Worm (Caenorhabditis elegans) whole organism, midembryonic: ENCODE measurements around the gene srv-9.

Experiments used
- T22C8.4 ChIP-seq: fragments of 200-800 bp; sonication (Bioruptor generic); IDR thresholded peaks from 2 replicates; pipeline ENCODE4 v1.3.6; 2022; ENCODE audit warnings: missing genetic modification characterization, missing compliant biosample characterization
- cog-1 ChIP-seq: sonication (generic microtip); optimal IDR thresholded peaks from 2 replicates; lab custom pipeline; 2016; ENCODE audit warnings: missing genetic modification characterization, missing compliant biosample characterization
- flt-1 ChIP-seq: fragments of 200-800 bp; sonication (Bioruptor generic); IDR thresholded peaks from 2 replicates; pipeline ENCODE4 v1.3.6; 2022; ENCODE audit warnings: missing genetic modification characterization, missing compliant biosample characterization
- klf-2 ChIP-seq: fragments of 200-800 bp; sonication (Bioruptor generic); conservative IDR thresholded peaks from 2 replicates; pipeline ENCODE4 v1.3.6; 2022; ENCODE audit warnings: missing genetic modification reagents, missing genetic modification characterization, missing compliant biosample characterization
- med-1 ChIP-seq: sonication (generic microtip); optimal IDR thresholded peaks from 2 replicates; lab custom pipeline; 2017; ENCODE audit warnings: missing genetic modification characterization, mild to moderate bottlenecking, missing compliant biosample characterization, antibody characterized with exemption, missing genetic modification reagents; ENCODE audit not compliant: insufficient read depth
- ref-1 ChIP-seq: fragments of 200-800 bp; sonication (Bioruptor generic); conservative IDR thresholded peaks from 2 replicates; pipeline ENCODE4 v1.3.6; 2022; ENCODE audit warnings: missing genetic modification reagents, missing genetic modification characterization, missing compliant biosample characterization
- tab-1 ChIP-seq: fragments of 200-800 bp; sonication (Bioruptor generic); IDR thresholded peaks from 2 replicates; pipeline ENCODE4 v1.3.6; 2022; ENCODE audit warnings: missing genetic modification characterization, missing compliant biosample characterization
- ztf-23 ChIP-seq: fragments of 200-800 bp; sonication (Bioruptor generic); IDR thresholded peaks from 2 replicates; pipeline ENCODE4 v1.3.6; 2022; ENCODE audit warnings: missing genetic modification reagents, missing genetic modification characterization, missing compliant biosample characterization
- ztf-29 ChIP-seq: fragments of 200-800 bp; sonication (Bioruptor generic); IDR thresholded peaks from 2 replicates; pipeline ENCODE4 v1.3.6; 2022; ENCODE audit warnings: missing genetic modification reagents, missing genetic modification characterization, missing compliant biosample characterization

Gene srv-9

DNA sequence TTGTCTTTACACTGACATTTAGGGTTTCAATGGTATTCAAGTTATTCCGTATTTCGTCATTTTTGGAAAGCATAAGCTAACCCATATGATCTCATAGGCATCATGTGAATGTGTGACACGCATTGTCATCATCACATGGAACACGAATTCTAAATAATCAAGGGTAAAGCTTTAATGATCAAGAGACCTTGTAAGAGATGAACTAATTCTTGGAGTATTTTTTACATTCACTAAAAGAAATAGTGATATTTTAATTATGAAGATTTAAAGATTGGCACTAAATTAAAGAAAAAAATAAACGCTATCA is 11.0 kb downstream of the srv-9 start:
- TF ChIP-seq ztf-23 (GFP tag; lab: Robert Waterston, UW): no peak
- no peak for TF ChIP-seq flt-1
- TF ChIP-seq cog-1 (tag; lab: Kevin White, UChicago): no peak
- no peak for TF ChIP-seq ref-1
- TF ChIP-seq T22C8.4 (GFP tag; lab: Robert Waterston, UW): no peak
- no peak for TF ChIP-seq tab-1 (GFP tag; lab: Robert Waterston, UW)
- TF ChIP-seq med-1: no peak
- no peak for TF ChIP-seq ztf-29 (GFP tag; lab: Robert Waterston, UW)
- no peak for TF ChIP-seq klf-2

DNA sequence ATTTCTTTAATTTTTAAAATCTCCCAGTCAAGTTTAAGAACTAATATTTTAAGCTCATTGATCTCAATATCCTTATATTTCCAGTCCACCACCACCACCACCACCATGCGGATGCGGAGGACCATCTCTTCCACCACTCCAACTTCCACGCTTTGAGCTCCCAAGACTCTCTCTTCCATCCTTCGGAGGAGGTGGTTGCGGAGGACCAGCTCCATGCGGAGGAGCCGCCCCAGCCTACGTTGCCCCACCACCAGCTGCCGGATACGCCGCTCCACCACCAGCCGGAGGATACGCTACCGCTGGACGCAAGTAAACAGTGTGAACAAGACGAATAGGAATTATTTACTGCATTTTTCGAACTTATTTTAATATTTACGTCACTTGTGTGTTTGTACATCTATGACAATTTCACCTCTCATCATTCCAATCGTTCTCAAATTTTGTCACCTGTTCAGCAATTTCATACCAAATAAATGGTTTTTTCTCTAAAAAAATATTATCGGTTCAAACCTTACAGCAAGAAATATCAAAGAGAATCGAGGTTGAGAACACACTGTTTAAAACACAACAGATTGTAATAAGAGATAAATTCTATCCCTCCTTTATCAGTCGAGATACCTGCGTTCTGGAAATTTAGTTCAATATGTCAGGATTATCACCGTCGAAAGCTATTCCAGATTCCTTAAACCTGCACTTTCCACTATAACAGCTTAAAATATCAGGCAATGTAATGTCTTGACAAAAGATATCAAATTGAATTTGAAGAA is 11.5 kb downstream of the srv-9 start:
- TF ChIP-seq klf-2: no peak
- no peak for TF ChIP-seq tab-1 (GFP tag; lab: Robert Waterston, UW)
- no peak for TF ChIP-seq flt-1

DNA sequence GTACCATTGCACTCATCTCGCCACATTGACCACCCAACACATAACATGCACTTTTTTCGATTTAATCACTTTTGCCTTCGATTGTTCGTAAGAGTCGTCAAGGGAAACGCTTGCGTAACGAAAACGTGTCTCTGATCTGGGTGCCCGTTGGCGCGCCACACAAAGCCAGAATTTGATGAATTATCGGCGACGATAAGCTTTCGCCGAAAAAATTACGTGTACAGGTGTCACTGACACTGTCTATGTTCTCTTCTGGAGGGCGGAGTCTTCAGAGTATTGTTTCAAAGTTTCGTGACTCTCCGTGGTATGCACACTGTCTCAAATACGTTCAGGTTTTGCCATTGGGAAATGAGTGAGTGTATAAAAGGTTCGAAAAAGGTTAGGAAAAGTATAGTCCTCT is 12.3 kb downstream of the srv-9 start, which contains the start of gene F53F1.4:
TSS of gene F53F1.4 (plus strand) at position 390 of the 400 bp plus-strand sequence.
- TF ChIP-seq ztf-29 (GFP tag; lab: Robert Waterston, UW) (no peak), klf-2 (no peak), ztf-23 (GFP tag; lab: Robert Waterston, UW) (no peak), ref-1 (no peak), T22C8.4 (GFP tag; lab: Robert Waterston, UW) (no peak), cog-1 (tag; lab: Kevin White, UChicago) (no peak), tab-1 (GFP tag; lab: Robert Waterston, UW) (no peak), flt-1 (no peak), med-1 (no peak)

DNA sequence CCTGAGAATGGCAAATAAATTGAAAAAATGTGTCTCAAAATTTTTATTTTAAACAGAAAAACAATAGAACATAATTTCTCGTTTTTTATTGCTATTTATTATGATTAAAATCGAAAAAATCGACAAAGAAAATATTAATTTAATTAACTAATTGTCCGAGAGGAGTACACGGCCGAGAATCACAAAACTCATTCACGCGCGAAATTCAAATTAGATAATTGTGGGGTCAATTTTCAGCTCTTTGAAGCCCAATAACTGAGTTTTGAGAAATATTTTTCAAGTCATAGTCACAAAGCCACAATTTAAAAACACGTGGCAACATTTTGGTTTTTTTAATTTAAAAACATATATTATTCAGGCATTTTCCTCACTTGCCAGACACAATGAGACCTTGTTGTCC is 13.9 kb downstream of the srv-9 start:
- TF ChIP-seq ref-1: no peak
- no peak for TF ChIP-seq med-1
- no peak for TF ChIP-seq ztf-23 (GFP tag; lab: Robert Waterston, UW)
- no peak for TF ChIP-seq klf-2
- TF ChIP-seq tab-1 (GFP tag; lab: Robert Waterston, UW): no peak
- TF ChIP-seq flt-1: no peak
- TF ChIP-seq cog-1 (tag; lab: Kevin White, UChicago): no peak
- no peak for TF ChIP-seq ztf-29 (GFP tag; lab: Robert Waterston, UW)
- TF ChIP-seq T22C8.4 (GFP tag; lab: Robert Waterston, UW): no peak

DNA sequence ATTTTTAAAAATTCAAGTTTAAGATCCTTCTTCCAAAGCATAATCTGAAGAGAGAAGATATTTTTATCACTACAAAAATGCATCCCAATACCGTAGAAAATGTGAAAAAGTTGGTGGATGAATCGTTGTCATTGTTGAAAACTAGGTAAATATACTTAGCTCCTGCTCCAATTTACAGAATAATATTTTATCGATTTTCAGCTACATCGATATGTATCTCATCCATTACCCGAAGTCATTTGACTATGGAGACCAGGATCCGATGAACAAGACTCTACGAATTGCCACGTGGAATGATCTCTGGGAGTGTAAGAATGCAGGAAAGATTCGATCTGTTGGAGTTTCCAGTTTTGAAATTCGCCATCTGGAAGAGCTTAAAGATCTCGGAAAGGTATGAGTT is 14.5 kb downstream of the srv-9 start:
- no peak for TF ChIP-seq med-1
- no peak for TF ChIP-seq ref-1
- no peak for TF ChIP-seq T22C8.4 (GFP tag; lab: Robert Waterston, UW)
- TF ChIP-seq klf-2: no peak
- TF ChIP-seq ztf-29 (GFP tag; lab: Robert Waterston, UW): no peak

ce11 chrV:13407913-13408312 is 15.0 kb downstream of the srv-9 start, which contains the start of gene F53F1.3:
TSS of gene F53F1.3 (plus strand) at chrV:13408242.
- TF ChIP-seq ref-1 (no peak), tab-1 (GFP tag; lab: Robert Waterston, UW) (no peak), cog-1 (tag; lab: Kevin White, UChicago) (no peak), ztf-23 (GFP tag; lab: Robert Waterston, UW) (no peak), T22C8.4 (GFP tag; lab: Robert Waterston, UW) (no peak), med-1 (no peak), ztf-29 (GFP tag; lab: Robert Waterston, UW) (no peak), flt-1 (no peak), klf-2 (no peak)

DNA sequence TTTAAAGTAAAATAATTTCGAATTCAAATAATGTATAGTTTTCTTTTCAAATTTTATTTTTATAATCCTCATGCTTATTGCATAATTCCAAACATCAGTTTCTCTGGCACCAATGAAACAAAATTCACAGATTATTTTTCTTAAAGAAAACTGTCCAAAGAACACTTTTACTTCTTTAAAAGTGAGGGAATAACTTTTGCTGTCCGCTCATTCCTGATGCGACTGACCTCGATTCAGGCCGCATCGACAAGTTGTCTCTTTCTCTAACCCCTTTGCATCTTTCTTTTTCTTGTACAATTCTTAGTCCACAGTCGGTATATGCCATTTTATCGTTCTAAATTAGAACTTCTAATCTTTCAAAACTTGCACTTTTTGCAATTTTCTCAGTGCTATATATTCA is 16.4 kb downstream of the srv-9 start, which contains the start of gene F53F1.2:
TSS of gene F53F1.2 (plus strand) at position 306 of the 400 bp plus-strand sequence.
- TF ChIP-seq med-1 (no peak), klf-2 (no peak), tab-1 (GFP tag; lab: Robert Waterston, UW) (no peak), ztf-23 (GFP tag; lab: Robert Waterston, UW) (no peak), cog-1 (tag; lab: Kevin White, UChicago) (no peak), ztf-29 (GFP tag; lab: Robert Waterston, UW) (no peak), T22C8.4 (GFP tag; lab: Robert Waterston, UW) (no peak), flt-1 (no peak), ref-1 (no peak)

- no peak for TF ChIP-seq med-1
These were observed 16.9 kb downstream of the srv-9 start, which contains the start of gene cutl-1 for ce11 chrV:13406032-13406431. TSS of gene cutl-1 (minus strand) at chrV:13406114.

ce11 chrV:13402524-13402923 is 20.4 kb downstream of the srv-9 start:
- TF ChIP-seq ztf-23 (GFP tag; lab: Robert Waterston, UW) (no peak), med-1 (no peak), klf-2 (no peak), ztf-29 (GFP tag; lab: Robert Waterston, UW) (no peak), ref-1 (no peak), cog-1 (tag; lab: Kevin White, UChicago) (no peak), tab-1 (GFP tag; lab: Robert Waterston, UW) (no peak), T22C8.4 (GFP tag; lab: Robert Waterston, UW) (no peak), flt-1 (no peak)

ce11 chrV:13401669-13402068 is 21.3 kb downstream of the srv-9 start:
- no peak for TF ChIP-seq med-1
- TF ChIP-seq ref-1: no peak
- TF ChIP-seq tab-1 (GFP tag; lab: Robert Waterston, UW): no peak
- TF ChIP-seq klf-2: no peak
- no peak for TF ChIP-seq ztf-29 (GFP tag; lab: Robert Waterston, UW)
- TF ChIP-seq T22C8.4 (GFP tag; lab: Robert Waterston, UW): no peak
- TF ChIP-seq ztf-23 (GFP tag; lab: Robert Waterston, UW): no peak
- TF ChIP-seq flt-1: no peak
- TF ChIP-seq cog-1 (tag; lab: Kevin White, UChicago): no peak

ce11 chrV:13396426-13396825 is 26.5 kb downstream of the srv-9 start:
- 0 out of 2 replicates have a peak, but pooled peaks have one; percentile 43 for TF ChIP-seq klf-2
- TF ChIP-seq flt-1: peak; percentile 71
- TF ChIP-seq ztf-23 (GFP tag; lab: Robert Waterston, UW): 0 out of 2 replicates have a peak, but pooled peaks have one; percentile 39
- TF ChIP-seq ztf-29 (GFP tag; lab: Robert Waterston, UW): 0 out of 2 replicates have a peak, but pooled peaks have one; percentile 27
- peak; percentile 65 for TF ChIP-seq cog-1 (tag; lab: Kevin White, UChicago)
- TF ChIP-seq ref-1: no peak
- TF ChIP-seq tab-1 (GFP tag; lab: Robert Waterston, UW): no peak
- no peak for TF ChIP-seq T22C8.4 (GFP tag; lab: Robert Waterston, UW)
- TF ChIP-seq med-1: no peak
